Fruit fly (Drosophila melanogaster) whole organism, embryonic: ENCODE results near the gene RpL13.

ENCODE experiments used
- Aef1 ChIP-seq: fragments of 200-800 bp; sonication (Bioruptor generic); IDR thresholded peaks from 3 replicates; pipeline ENCODE4 v1.3.6; 2022; ENCODE audit warnings: missing biosample characterization, missing genetic modification characterization
- Atf6 ChIP-seq: fragments of 200-800 bp; sonication (Bioruptor generic); IDR thresholded peaks from 2 replicates; pipeline ENCODE4 v1.3.6; 2022; ENCODE audit warnings: missing biosample characterization, missing genetic modification characterization
- BEAF-32 ChIP-seq: fragments of 200-800 bp; sonication (Bioruptor generic); optimal IDR thresholded peaks from 3 replicates; lab custom pipeline; 2017; ENCODE audit warnings: missing biosample characterization, missing genetic modification characterization, mild to moderate bottlenecking, moderate library complexity, missing genetic modification reagents
- C15 ChIP-seq: fragments of 200-800 bp; sonication (Bioruptor generic); IDR thresholded peaks from 3 replicates; pipeline ENCODE4 v1.3.6; 2022; ENCODE audit warnings: missing biosample characterization, missing genetic modification characterization
- CG10462 ChIP-seq: fragments of 200-800 bp; sonication (Bioruptor generic); optimal IDR thresholded peaks from 2 replicates; lab custom pipeline; 2016; ENCODE audit warnings: missing biosample characterization, missing genetic modification characterization
- CG11247 ChIP-seq: fragments of 200-800 bp; sonication (Bioruptor generic); IDR thresholded peaks from 2 replicates; pipeline ENCODE4 v1.3.6; 2022; ENCODE audit warnings: missing biosample characterization, missing genetic modification characterization
- CG12104 ChIP-seq: fragments of 200-800 bp; sonication (Bioruptor generic); optimal IDR thresholded peaks from 3 replicates; lab custom pipeline; 2016; ENCODE audit warnings: missing biosample characterization, missing genetic modification characterization
- CG12942 ChIP-seq: fragments of 200-800 bp; sonication (Bioruptor generic); optimal IDR thresholded peaks from 3 replicates; lab custom pipeline; 2016; ENCODE audit warnings: missing biosample characterization, missing genetic modification characterization
- CG1529 ChIP-seq: fragments of 200-800 bp; sonication (Bioruptor generic); optimal IDR thresholded peaks from 3 replicates; lab custom pipeline; 2018; ENCODE audit warnings: missing biosample characterization, missing genetic modification characterization
- CG16813 ChIP-seq: fragments of 200-800 bp; sonication (Bioruptor generic); IDR thresholded peaks from 3 replicates; pipeline ENCODE4 v1.3.6; 2022; ENCODE audit warnings: missing biosample characterization, missing genetic modification characterization; ENCODE audit not compliant: partially characterized antibody
- CG18262 ChIP-seq: fragments of 200-800 bp; optimal IDR thresholded peaks from 3 replicates; lab custom pipeline; 2019; ENCODE audit warnings: missing biosample characterization, mild to moderate bottlenecking, missing genetic modification characterization, moderate library complexity
- CG1832 ChIP-seq: fragments of 200-800 bp; sonication (Bioruptor generic); optimal IDR thresholded peaks from 2 replicates; lab custom pipeline; 2017; ENCODE audit warnings: missing biosample characterization, mild to moderate bottlenecking, missing genetic modification characterization, inconsistent platforms
- CG2120 ChIP-seq: fragments of 200-800 bp; sonication (Bioruptor generic); optimal IDR thresholded peaks from 3 replicates; lab custom pipeline; 2016; ENCODE audit warnings: missing biosample characterization, missing genetic modification characterization
- CG30020 ChIP-seq: fragments of 200-800 bp; optimal IDR thresholded peaks from 2 replicates; lab custom pipeline; 2019; ENCODE audit warnings: missing biosample characterization, mild to moderate bottlenecking, missing genetic modification characterization, moderate library complexity
- CG31365 ChIP-seq: fragments of 200-800 bp; sonication (Bioruptor generic); optimal IDR thresholded peaks from 2 replicates; lab custom pipeline; 2018; ENCODE audit warnings: missing biosample characterization, mild to moderate bottlenecking, missing genetic modification characterization
- CG34376 ChIP-seq: fragments of 200-800 bp; sonication (Bioruptor generic); optimal IDR thresholded peaks from 2 replicates; lab custom pipeline; 2018; ENCODE audit warnings: missing biosample characterization, mild to moderate bottlenecking, missing genetic modification characterization
- CG5953 ChIP-seq: fragments of 200-800 bp; sonication (Bioruptor generic); IDR thresholded peaks from 2 replicates; pipeline ENCODE4 v1.3.6; 2022; ENCODE audit warnings: missing biosample characterization, missing genetic modification characterization
- CG6765 ChIP-seq: fragments of 200-800 bp; sonication (Bioruptor generic); optimal IDR thresholded peaks from 3 replicates; lab custom pipeline; 2017; ENCODE audit warnings: missing biosample characterization, mild to moderate bottlenecking, missing genetic modification characterization
- CG6813 ChIP-seq: fragments of 200-800 bp; sonication (Bioruptor generic); optimal IDR thresholded peaks from 2 replicates; lab custom pipeline; 2017; ENCODE audit warnings: missing biosample characterization, missing genetic modification characterization, mild to moderate bottlenecking, moderate library complexity, missing genetic modification reagents
- CG8089 ChIP-seq: fragments of 200-800 bp; sonication (Bioruptor generic); optimal IDR thresholded peaks from 3 replicates; lab custom pipeline; 2016; ENCODE audit warnings: missing biosample characterization, missing genetic modification characterization
- CG8359 ChIP-seq: fragments of 200-800 bp; sonication (Bioruptor generic); optimal IDR thresholded peaks from 2 replicates; lab custom pipeline; 2017; ENCODE audit warnings: missing biosample characterization, mild to moderate bottlenecking, missing genetic modification characterization, borderline replicate concordance
- CG8765 ChIP-seq: fragments of 200-800 bp; sonication (Bioruptor generic); IDR thresholded peaks from 2 replicates; pipeline ENCODE4 v1.3.6; 2022; ENCODE audit warnings: missing biosample characterization, missing genetic modification characterization
- CG9876 ChIP-seq: fragments of 200-800 bp; sonication (Bioruptor generic); optimal IDR thresholded peaks from 2 replicates; lab custom pipeline; 2016; ENCODE audit warnings: missing biosample characterization, missing genetic modification characterization
- D19B ChIP-seq: fragments of 200-800 bp; sonication (Bioruptor generic); optimal IDR thresholded peaks from 2 replicates; lab custom pipeline; 2017; ENCODE audit warnings: missing biosample characterization, mild to moderate bottlenecking, missing genetic modification characterization
- Doc2 ChIP-seq: fragments of 200-800 bp; sonication (Bioruptor generic); IDR thresholded peaks from 2 replicates; pipeline ENCODE4 v1.3.6; 2022; ENCODE audit warnings: missing biosample characterization, missing genetic modification characterization
- Gsc ChIP-seq: fragments of 200-800 bp; sonication (Bioruptor generic); IDR thresholded peaks from 2 replicates; pipeline ENCODE4 v1.3.6; 2022; ENCODE audit warnings: missing biosample characterization, missing genetic modification characterization
- Meics ChIP-seq: fragments of 200-800 bp; sonication (Bioruptor generic); optimal IDR thresholded peaks from 2 replicates; lab custom pipeline; 2017; ENCODE audit warnings: missing biosample characterization, mild to moderate bottlenecking, missing genetic modification characterization
- Optix ChIP-seq: fragments of 200-800 bp; sonication (Bioruptor generic); IDR thresholded peaks from 3 replicates; pipeline ENCODE4 v1.3.6; 2022; ENCODE audit warnings: missing biosample characterization, missing genetic modification characterization
- Side ChIP-seq: fragments of 200-800 bp; sonication (Bioruptor generic); optimal IDR thresholded peaks from 2 replicates; lab custom pipeline; 2016; ENCODE audit warnings: missing biosample characterization, missing genetic modification characterization
- Sry-δ ChIP-seq: fragments of 200-800 bp; sonication (Bioruptor generic); optimal IDR thresholded peaks from 2 replicates; lab custom pipeline; 2016; ENCODE audit warnings: missing biosample characterization, missing genetic modification characterization
- aop ChIP-seq: fragments of 200-800 bp; sonication (Bioruptor generic); IDR thresholded peaks from 2 replicates; pipeline ENCODE4 v1.3.6; 2022; ENCODE audit warnings: missing biosample characterization, missing genetic modification characterization
- cato ChIP-seq: fragments of 200-800 bp; sonication (Bioruptor generic); optimal IDR thresholded peaks from 2 replicates; lab custom pipeline; 2016; ENCODE audit warnings: missing biosample characterization, missing genetic modification characterization, borderline replicate concordance
- croc ChIP-seq: fragments of 200-800 bp; sonication (Bioruptor generic); conservative IDR thresholded peaks from 3 replicates; pipeline ENCODE4 v1.3.6; 2022; ENCODE audit warnings: missing biosample characterization, missing genetic modification characterization
- danr ChIP-seq: fragments of 200-800 bp; sonication (Bioruptor generic); IDR thresholded peaks from 2 replicates; pipeline ENCODE4 v1.3.6; 2022; ENCODE audit warnings: missing biosample characterization, missing genetic modification characterization
- eve ChIP-seq, 2 experiments: fragments of >200 bp; optimal IDR thresholded peaks; 2 replicates each; lab custom pipeline; 2017; ENCODE audit warnings: missing biosample characterization in 2 of 2, missing genetic modification characterization in 2 of 2
- ewg ChIP-seq: fragments of 200-800 bp; sonication (Bioruptor generic); optimal IDR thresholded peaks from 3 replicates; lab custom pipeline; 2017; ENCODE audit warnings: mild to moderate bottlenecking, missing biosample characterization, missing genetic modification reagents, missing genetic modification characterization
- gcm ChIP-seq: fragments of 200-800 bp; sonication (Bioruptor generic); optimal IDR thresholded peaks from 2 replicates; lab custom pipeline; 2019; ENCODE audit warnings: missing biosample characterization, mild to moderate bottlenecking, missing genetic modification characterization, moderate library complexity
- gro ChIP-seq: fragments of 200-800 bp; sonication (Bioruptor generic); optimal IDR thresholded peaks from 2 replicates; lab custom pipeline; 2016; ENCODE audit warnings: missing biosample characterization, missing genetic modification characterization
- hkb ChIP-seq, 2 experiments: fragments of 200-800 bp in 1 of 2; fragments of >200 bp in 1 of 2; sonication (Bioruptor generic) in 1 of 2; IDR thresholded peaks in 1 of 2; optimal IDR thresholded peaks in 1 of 2; 2 replicates each; pipeline versions ENCODE4 v1.3.6 to Lab custom; 2017 to 2022; ENCODE audit warnings: missing biosample characterization in 1 of 2, missing genetic modification characterization in 1 of 2
- knrl ChIP-seq: fragments of 200-800 bp; sonication (Bioruptor generic); IDR thresholded peaks from 3 replicates; pipeline ENCODE4 v1.3.6; 2022; ENCODE audit warnings: missing biosample characterization, missing genetic modification characterization; ENCODE audit not compliant: partially characterized antibody
- lbe ChIP-seq: fragments of 200-800 bp; sonication (Bioruptor generic); optimal IDR thresholded peaks from 2 replicates; lab custom pipeline; 2016; ENCODE audit warnings: missing biosample characterization, mild to moderate bottlenecking, missing genetic modification characterization
- peb ChIP-seq: fragments of 200-800 bp; sonication (Bioruptor generic); IDR thresholded peaks from 2 replicates; pipeline ENCODE4 v1.3.6; 2022; ENCODE audit warnings: missing biosample characterization, missing genetic modification characterization
- repo ChIP-seq: fragments of 200-800 bp; sonication (Bioruptor generic); optimal IDR thresholded peaks from 2 replicates; lab custom pipeline; 2016; ENCODE audit warnings: missing biosample characterization, missing genetic modification characterization
- sd ChIP-seq: fragments of 200-800 bp; sonication (Bioruptor generic); optimal IDR thresholded peaks from 3 replicates; lab custom pipeline; 2018; ENCODE audit warnings: missing biosample characterization, mild to moderate bottlenecking, missing genetic modification characterization, moderate library complexity
- sens-2 ChIP-seq: fragments of 200-800 bp; sonication (Bioruptor generic); IDR thresholded peaks from 2 replicates; pipeline ENCODE4 v1.3.6; 2022; ENCODE audit warnings: missing biosample characterization, missing genetic modification characterization
- slbo ChIP-seq: fragments of 200-800 bp; sonication (Bioruptor generic); IDR thresholded peaks from 2 replicates; pipeline ENCODE4 v1.3.6; 2022; ENCODE audit warnings: missing biosample characterization, missing genetic modification characterization
- tap ChIP-seq: fragments of 200-800 bp; optimal IDR thresholded peaks from 3 replicates; lab custom pipeline; 2019; ENCODE audit warnings: missing biosample characterization, mild to moderate bottlenecking, missing genetic modification characterization, moderate library complexity
- tgo ChIP-seq: fragments of 200-800 bp; sonication (Bioruptor generic); IDR thresholded peaks from 3 replicates; pipeline ENCODE4 v1.3.6; 2022; ENCODE audit warnings: missing biosample characterization, missing genetic modification characterization
- wdn ChIP-seq: fragments of 200-800 bp; sonication (Bioruptor generic); IDR thresholded peaks from 2 replicates; pipeline ENCODE4 v1.3.6; 2022; ENCODE audit warnings: missing biosample characterization, missing genetic modification characterization
- yki ChIP-seq: fragments of >200 bp; optimal IDR thresholded peaks from 3 replicates; lab custom pipeline; 2018
- z ChIP-seq: fragments of 200-800 bp; sonication (Bioruptor generic); IDR thresholded peaks from 3 replicates; pipeline ENCODE4 v1.3.6; 2022; ENCODE audit warnings: missing biosample characterization, missing genetic modification characterization

RpL13 gene

DNA sequence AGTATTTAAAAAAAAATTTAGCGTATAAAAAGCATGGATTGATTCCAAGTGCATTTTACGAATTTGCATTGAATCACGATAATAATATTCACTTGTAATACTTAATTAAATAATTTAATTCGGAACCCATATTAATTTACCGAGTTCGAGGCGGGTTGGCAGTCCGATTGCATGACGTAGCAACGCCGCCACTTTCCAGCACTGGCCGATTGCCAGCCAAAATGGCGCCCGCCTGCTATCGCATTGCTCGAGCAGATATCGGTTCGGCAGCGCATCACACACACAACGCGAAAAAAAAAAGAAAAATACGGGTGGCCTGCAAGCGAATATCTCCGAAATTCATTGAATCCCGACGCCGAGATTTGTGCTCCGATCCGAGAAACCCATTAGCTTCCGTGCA is 36.5 kb downstream of the RpL13 start, which contains the start of gene Ndf (continued):
- peak; percentile 15 for TF ChIP-seq lbe (GFP tag; lab: Kevin White, UChicago)
- 0 out of 3 replicates have a peak, but pooled peaks have one; percentile 12 for TF ChIP-seq Optix (GFP tag; lab: Robert Waterston, UW)
- peak; percentile 79 for TF ChIP-seq knrl (GFP tag; lab: Robert Waterston, UW)
- 0 out of 2 replicates have a peak, but pooled peaks have one; percentile 8 for TF ChIP-seq sens-2 (GFP tag; lab: Robert Waterston, UW)
- no peak for TF ChIP-seq tap (tag; lab: Kevin White, UChicago)
- TF ChIP-seq CG8765 (GFP tag; lab: Robert Waterston, UW): no peak
- TF ChIP-seq Side (GFP tag; lab: Kevin White, UChicago): peak; percentile 37
- TF ChIP-seq BEAF-32 (GFP tag; lab: Kevin White, UChicago): peak; percentile 82
- peak; percentile 18 for TF ChIP-seq D19B (GFP tag; lab: Kevin White, UChicago)
- peak; percentile 60 for TF ChIP-seq gro (GFP tag; lab: Kevin White, UChicago)
- 0 out of 2 replicates have a peak, but pooled peaks have one; percentile 9 for TF ChIP-seq CG5953 (GFP tag; lab: Robert Waterston, UW)
- TF ChIP-seq croc (GFP tag; lab: Robert Waterston, UW): no peak
- TF ChIP-seq CG2120 (GFP tag; lab: Kevin White, UChicago): peak; percentile 77
- peak; percentile 50 for TF ChIP-seq CG12942
- TF ChIP-seq CG8089 (GFP tag; lab: Kevin White, UChicago): peak; percentile 31
- TF ChIP-seq hkb (optimal IDR thresholded peaks at IDR 0.05; lab: Kevin White, UChicago): no peak
- TF ChIP-seq hkb (GFP tag; IDR thresholded peaks at IDR 0.05; lab: Robert Waterston, UW): peak; percentile 18; the same call in 1 of the 2 replicates
- TF ChIP-seq CG30020 (tag; lab: Kevin White, UChicago): peak; percentile 63
- peak; percentile 24 for TF ChIP-seq CG6813 (GFP tag; lab: Kevin White, UChicago)
- peak; percentile 51 for TF ChIP-seq CG12104 (GFP tag; lab: Kevin White, UChicago)
- TF ChIP-seq CG6765 (GFP tag; lab: Kevin White, UChicago): no peak
- TF ChIP-seq peb (GFP tag; lab: Robert Waterston, UW): no peak
- TF ChIP-seq CG9876 (GFP tag; lab: Kevin White, UChicago): peak; percentile 32
- TF ChIP-seq Doc2: no peak
- TF ChIP-seq eve (GFP tag; optimal IDR thresholded peaks at IDR 0.05; lab: Kevin White, UChicago): no peak
- peak; percentile 78 for TF ChIP-seq CG16813
- TF ChIP-seq yki (lab: Kevin White, UChicago): no peak
- TF ChIP-seq CG10462 (GFP tag; lab: Kevin White, UChicago): no peak
- peak; percentile 32 for TF ChIP-seq cato (GFP tag; lab: Kevin White, UChicago)
- TF ChIP-seq CG11247 (GFP tag; lab: Robert Waterston, UW): peak; percentile 70
- peak; percentile 55 for TF ChIP-seq CG34376 (GFP tag; lab: Kevin White, UChicago)
- no peak for TF ChIP-seq Gsc (GFP tag; lab: Robert Waterston, UW)
- TF ChIP-seq aop (GFP tag; lab: Robert Waterston, UW): no peak
- no peak for TF ChIP-seq C15 (GFP tag; lab: Robert Waterston, UW)
- peak; percentile 66 for TF ChIP-seq ewg (GFP tag; lab: Kevin White, UChicago)
- TF ChIP-seq CG31365 (tag; lab: Kevin White, UChicago): no peak
- peak; percentile 59 for TF ChIP-seq gcm (GFP tag; lab: Kevin White, UChicago)
- peak; percentile 41 for TF ChIP-seq repo
- TF ChIP-seq danr (GFP tag; lab: Robert Waterston, UW): no peak
- peak; percentile 54 for TF ChIP-seq CG18262
- TF ChIP-seq Meics: peak; percentile 63
- peak; percentile 85 for TF ChIP-seq slbo (GFP tag; lab: Robert Waterston, UW)
- TF ChIP-seq Sry-δ: peak; percentile 86
- TF ChIP-seq Atf6 (GFP tag; lab: Robert Waterston, UW): peak; percentile 66
- TF ChIP-seq CG1832: no peak
- TF ChIP-seq CG1529 (GFP tag; lab: Kevin White, UChicago): no peak
- no peak for TF ChIP-seq z (GFP tag; lab: Robert Waterston, UW)
- TF ChIP-seq sd: peak; percentile 52
- peak; percentile 73 for TF ChIP-seq wdn (GFP tag; lab: Robert Waterston, UW)
- TF ChIP-seq Aef1 (GFP tag; lab: Robert Waterston, UW): peak; percentile 53
- no peak for TF ChIP-seq CG8359 (GFP tag; lab: Kevin White, UChicago)
- TF ChIP-seq tgo (GFP tag; lab: Robert Waterston, UW): peak; percentile 58
